Worm (Caenorhabditis elegans) whole organism, late embryonic: Measurements from ENCODE around the gene try-10.
A peak's percentile ranks its signal among the peaks of the same experiment; 100 is the strongest.

ENCODE experiments used
- F13H6.1 ChIP-seq: sonication (generic microtip); optimal IDR thresholded peaks from 2 replicates; lab custom pipeline; 2016; ENCODE audit warnings: missing genetic modification characterization, missing compliant biosample characterization
- T23F11.4 ChIP-seq: fragments of 200-800 bp; sonication (Bioruptor generic); optimal IDR thresholded peaks from 2 replicates; lab custom pipeline; 2018; ENCODE audit warnings: mild to moderate bottlenecking, missing genetic modification characterization, missing compliant biosample characterization
- ama-1 ChIP-seq: fragments of 150-350 bp; optimal IDR thresholded peaks from 2 replicates; lab custom pipeline; 2014
- ceh-18 ChIP-seq: sonication (generic microtip); optimal IDR thresholded peaks from 2 replicates; lab custom pipeline; 2016; ENCODE audit warnings: missing genetic modification characterization, missing compliant biosample characterization
- ceh-19 ChIP-seq: fragments of 200-800 bp; sonication (Bioruptor generic); optimal IDR thresholded peaks from 2 replicates; lab custom pipeline; 2018; ENCODE audit warnings: mild to moderate bottlenecking, missing genetic modification characterization, missing compliant biosample characterization
- ceh-2 ChIP-seq: sonication (generic microtip); optimal IDR thresholded peaks from 2 replicates; lab custom pipeline; 2016; ENCODE audit warnings: missing genotype, missing genetic modification characterization, missing compliant biosample characterization
- ceh-30 ChIP-seq: fragments of 150-350 bp; optimal IDR thresholded peaks from 2 replicates; lab custom pipeline; 2014; ENCODE audit warnings: missing biosample characterization, missing genetic modification characterization
- ceh-31 ChIP-seq: sonication (generic microtip); optimal IDR thresholded peaks from 2 replicates; lab custom pipeline; 2016; ENCODE audit warnings: missing genetic modification characterization, missing compliant biosample characterization
- ceh-34 ChIP-seq: sonication (generic microtip); optimal IDR thresholded peaks from 2 replicates; lab custom pipeline; 2016; ENCODE audit warnings: mild to moderate bottlenecking, missing genetic modification characterization, missing compliant biosample characterization
- dve-1 ChIP-seq: sonication (generic microtip); optimal IDR thresholded peaks from 2 replicates; lab custom pipeline; 2017; ENCODE audit warnings: antibody characterized with exemption, mild to moderate bottlenecking, missing genetic modification characterization, missing compliant biosample characterization
- elt-2 ChIP-seq: sonication (generic microtip); optimal IDR thresholded peaks from 2 replicates; lab custom pipeline; 2016; ENCODE audit warnings: missing genetic modification reagents, missing genetic modification characterization, missing compliant biosample characterization
- elt-4 ChIP-seq: sonication (generic microtip); optimal IDR thresholded peaks from 2 replicates; lab custom pipeline; 2016; ENCODE audit warnings: missing genetic modification characterization, missing compliant biosample characterization
- fax-1 ChIP-seq: sonication (generic microtip); optimal IDR thresholded peaks from 2 replicates; lab custom pipeline; 2016; ENCODE audit warnings: missing genotype, missing genetic modification characterization, missing compliant biosample characterization
- fkh-6 ChIP-seq: sonication (generic microtip); optimal IDR thresholded peaks from 2 replicates; lab custom pipeline; 2016; ENCODE audit warnings: missing genetic modification characterization, missing compliant biosample characterization
- gmeb-2 ChIP-seq: sonication (generic microtip); optimal IDR thresholded peaks from 2 replicates; lab custom pipeline; 2016; ENCODE audit warnings: missing genetic modification characterization, inconsistent platforms, missing compliant biosample characterization
- hlh-15 ChIP-seq: sonication (generic microtip); optimal IDR thresholded peaks from 2 replicates; lab custom pipeline; 2016; ENCODE audit warnings: missing genetic modification characterization, missing compliant biosample characterization
- hlh-6 ChIP-seq: sonication (generic microtip); optimal IDR thresholded peaks from 2 replicates; lab custom pipeline; 2016; ENCODE audit warnings: missing genotype, missing genetic modification characterization, missing compliant biosample characterization
- lin-11 ChIP-seq: fragments of 200-800 bp; sonication (Bioruptor generic); optimal IDR thresholded peaks from 2 replicates; lab custom pipeline; 2018; ENCODE audit warnings: mild to moderate bottlenecking, missing genetic modification characterization, missing compliant biosample characterization
- nfya-1 ChIP-seq: sonication (generic microtip); optimal IDR thresholded peaks from 2 replicates; lab custom pipeline; 2017; ENCODE audit warnings: missing genetic modification characterization, mild to moderate bottlenecking, missing compliant biosample characterization, antibody characterized with exemption, moderate library complexity
- nhr-232 ChIP-seq: sonication (generic microtip); optimal IDR thresholded peaks from 2 replicates; lab custom pipeline; 2016; ENCODE audit warnings: missing genetic modification characterization, missing compliant biosample characterization
- odd-2 ChIP-seq: sonication (generic microtip); optimal IDR thresholded peaks from 2 replicates; lab custom pipeline; 2017; ENCODE audit warnings: antibody characterized with exemption, mild to moderate bottlenecking, missing genetic modification characterization, missing compliant biosample characterization
- pat-9 ChIP-seq: fragments of 200-800 bp; sonication (Bioruptor generic); optimal IDR thresholded peaks from 2 replicates; lab custom pipeline; 2018; ENCODE audit warnings: mild to moderate bottlenecking, missing genetic modification characterization, moderate library complexity, missing compliant biosample characterization
- pax-1 ChIP-seq: fragments of 150-350 bp; optimal IDR thresholded peaks from 2 replicates; lab custom pipeline; 2014; ENCODE audit warnings: missing biosample characterization, missing genetic modification characterization
- pha-2 ChIP-seq: sonication (generic microtip); optimal IDR thresholded peaks from 2 replicates; lab custom pipeline; 2017; ENCODE audit warnings: mild to moderate bottlenecking, missing genetic modification characterization, missing compliant biosample characterization
- rnt-1 ChIP-seq: sonication (generic microtip); optimal IDR thresholded peaks from 2 replicates; lab custom pipeline; 2016; ENCODE audit warnings: missing genetic modification characterization, missing compliant biosample characterization
- sdc-2 ChIP-seq: sonication (generic microtip); optimal IDR thresholded peaks from 2 replicates; lab custom pipeline; 2016; ENCODE audit warnings: missing genotype, missing genetic modification characterization, missing compliant biosample characterization
- tbx-2 ChIP-seq: sonication (generic microtip); optimal IDR thresholded peaks from 2 replicates; lab custom pipeline; 2016; ENCODE audit warnings: missing genetic modification characterization, missing compliant biosample characterization
- tbx-7 ChIP-seq: sonication (generic microtip); optimal IDR thresholded peaks from 2 replicates; lab custom pipeline; 2016; ENCODE audit warnings: missing genotype, missing genetic modification characterization, missing compliant biosample characterization
- unc-3 ChIP-seq, 2 experiments: fragments of 200-800 bp in 1 of 2; sonication (Bioruptor generic) in 1 of 2; sonication (generic microtip) in 1 of 2; conservative IDR thresholded peaks in 1 of 2; optimal IDR thresholded peaks in 1 of 2; 2 replicates each; pipeline versions ENCODE4 v1.3.6 to Lab custom; 2016 to 2022; ENCODE audit warnings: missing compliant biosample characterization in 2 of 2, missing genetic modification characterization in 2 of 2, missing genetic modification reagents in 1 of 2
- unc-42 ChIP-seq: sonication (generic microtip); optimal IDR thresholded peaks from 2 replicates; lab custom pipeline; 2016; ENCODE audit warnings: missing genotype, missing genetic modification characterization, missing compliant biosample characterization
- unc-55 ChIP-seq: sonication (generic microtip); optimal IDR thresholded peaks from 2 replicates; lab custom pipeline; 2017; ENCODE audit warnings: missing biosample characterization, missing genetic modification reagents, missing genetic modification characterization
- unc-86 ChIP-seq: sonication (generic microtip); optimal IDR thresholded peaks from 2 replicates; lab custom pipeline; 2016; ENCODE audit warnings: missing genetic modification characterization, missing compliant biosample characterization
- zip-5 ChIP-seq: sonication (generic microtip); optimal IDR thresholded peaks from 2 replicates; lab custom pipeline; 2016; ENCODE audit warnings: missing genetic modification characterization, missing compliant biosample characterization
- ztf-16 ChIP-seq: sonication (generic microtip); optimal IDR thresholded peaks from 2 replicates; lab custom pipeline; 2017; ENCODE audit warnings: missing genetic modification characterization, missing compliant biosample characterization

Gene try-10

ce11 chrV:13020638-13021037, 7.6 kb upstream of the try-10 start:
- TF ChIP-seq ceh-31, result peak; percentile 35
- TF ChIP-seq hlh-6 (tag; lab: Kevin White, UChicago), result no peak

ce11 chrV:13020014-13020413, 7.0 kb upstream of the try-10 start:
- no peak for TF ChIP-seq rnt-1 (tag; lab: Kevin White, UChicago)
- TF ChIP-seq odd-2 (tag; lab: Kevin White, UChicago), result no peak
- TF ChIP-seq fax-1 (tag; lab: Kevin White, UChicago), result no peak
- no peak for TF ChIP-seq dve-1 (tag; lab: Kevin White, UChicago)
- TF ChIP-seq tbx-2 (tag; lab: Kevin White, UChicago), result no peak
- no peak for TF ChIP-seq ceh-31
- TF ChIP-seq ceh-18 (tag; lab: Kevin White, UChicago), result no peak
- no peak for TF ChIP-seq elt-2 (tag; lab: Kevin White, UChicago)
- no peak for TF ChIP-seq ceh-19 (GFP tag; lab: Kevin White, UChicago)
- TF ChIP-seq hlh-15 (tag; lab: Kevin White, UChicago), result no peak
- no peak for TF ChIP-seq unc-86 (tag; lab: Kevin White, UChicago)
- TF ChIP-seq ztf-16 (tag; lab: Kevin White, UChicago), result no peak
- no peak for TF ChIP-seq pha-2
- TF ChIP-seq unc-3 (GFP tag; conservative IDR thresholded peaks at IDR 0.05; lab: Robert Waterston, UW), result no peak
- no peak for TF ChIP-seq unc-3 (tag; optimal IDR thresholded peaks at IDR 0.05; lab: Kevin White, UChicago)

- TF ChIP-seq T23F11.4 (GFP tag; lab: Kevin White, UChicago), result no peak
- TF ChIP-seq, all 69 proteins: peak for 0
Measured at ce11 chrV:13018761-13019160, 5.7 kb upstream of the try-10 start, which contains the start of gene fmi-1. Gene fmi-1 (plus strand): TSS chrV:13019061.

ce11 chrV:13018233-13018632, 5.2 kb upstream of the try-10 start:
- peak; percentile 33 for TF ChIP-seq nfya-1 (tag; lab: Kevin White, UChicago)
- TF ChIP-seq unc-42 (tag; lab: Kevin White, UChicago), result peak; percentile 31
- TF ChIP-seq ceh-2 (tag; lab: Kevin White, UChicago), result no peak
- TF ChIP-seq pat-9 (tag; lab: Kevin White, UChicago), result no peak
- no peak for TF ChIP-seq nhr-232 (tag; lab: Kevin White, UChicago)
- TF ChIP-seq lin-11 (tag; lab: Kevin White, UChicago), result no peak
- TF ChIP-seq, all 69 proteins: peak for 2

ce11 chrV:13013844-13014243, 786 bp upstream of the try-10 start, which contains the start of gene F15B9.6:
Gene F15B9.6 (plus strand): TSS chrV:13014144.
- TF ChIP-seq fkh-6 (tag; lab: Kevin White, UChicago) (no peak), gmeb-2 (no peak), ceh-34 (tag; lab: Kevin White, UChicago) (no peak), ceh-30 (no peak), ama-1 (lab: Kevin White, UChicago) (no peak)

ce11 chrV:13011904-13012303, 1.2 kb downstream of the try-10 start:
- no peak for TF ChIP-seq tbx-7 (tag; lab: Kevin White, UChicago)
- peak; percentile 63 for TF ChIP-seq elt-2 (tag; lab: Kevin White, UChicago)

ce11 chrV:13009843-13010242, 3.2 kb downstream of the try-10 start:
- TF ChIP-seq zip-5 (tag; lab: Kevin White, UChicago) (no peak), sdc-2 (tag; lab: Kevin White, UChicago) (no peak), unc-55 (GFP tag; lab: Kevin White, UChicago) (peak; percentile 47), ceh-18 (tag; lab: Kevin White, UChicago) (peak; percentile 6), unc-42 (tag; lab: Kevin White, UChicago) (peak; percentile 15), elt-4 (no peak), hlh-6 (tag; lab: Kevin White, UChicago) (no peak), nfya-1 (tag; lab: Kevin White, UChicago) (peak; percentile 31), pax-1 (no peak), ceh-31 (peak; percentile 51), F13H6.1 (tag; lab: Kevin White, UChicago) (no peak)
